Fruit fly (Drosophila melanogaster) whole organism: Measurements from ENCODE around the gene mino.
A peak's percentile ranks its signal among the peaks of the same experiment; 100 is the strongest.

ENCODE experiments used
- CG8478 ChIP-seq: fragments of >200 bp; optimal IDR thresholded peaks from 2 replicates; lab custom pipeline; 2018; ENCODE audit warnings: inconsistent platforms
- Dll ChIP-seq: fragments of >200 bp; optimal IDR thresholded peaks from 2 replicates; lab custom pipeline; 2017
- EcR ChIP-seq, 2 experiments: fragments of >200 bp; optimal IDR thresholded peaks; 2 replicates each; lab custom pipeline; 2017; ENCODE audit warnings: missing biosample characterization in 2 of 2, missing genetic modification characterization in 2 of 2, missing genetic modification reagents in 2 of 2
- pan ChIP-seq: fragments of >200 bp; optimal IDR thresholded peaks from 2 replicates; lab custom pipeline; 2017
- psq ChIP-seq: fragments of >200 bp; optimal IDR thresholded peaks from 2 replicates; lab custom pipeline; 2017
- usp ChIP-seq: fragments of >200 bp; optimal IDR thresholded peaks from 2 replicates; lab custom pipeline; 2017; ENCODE audit warnings: missing biosample characterization, missing genetic modification characterization, mixed read lengths

mino gene

DNA sequence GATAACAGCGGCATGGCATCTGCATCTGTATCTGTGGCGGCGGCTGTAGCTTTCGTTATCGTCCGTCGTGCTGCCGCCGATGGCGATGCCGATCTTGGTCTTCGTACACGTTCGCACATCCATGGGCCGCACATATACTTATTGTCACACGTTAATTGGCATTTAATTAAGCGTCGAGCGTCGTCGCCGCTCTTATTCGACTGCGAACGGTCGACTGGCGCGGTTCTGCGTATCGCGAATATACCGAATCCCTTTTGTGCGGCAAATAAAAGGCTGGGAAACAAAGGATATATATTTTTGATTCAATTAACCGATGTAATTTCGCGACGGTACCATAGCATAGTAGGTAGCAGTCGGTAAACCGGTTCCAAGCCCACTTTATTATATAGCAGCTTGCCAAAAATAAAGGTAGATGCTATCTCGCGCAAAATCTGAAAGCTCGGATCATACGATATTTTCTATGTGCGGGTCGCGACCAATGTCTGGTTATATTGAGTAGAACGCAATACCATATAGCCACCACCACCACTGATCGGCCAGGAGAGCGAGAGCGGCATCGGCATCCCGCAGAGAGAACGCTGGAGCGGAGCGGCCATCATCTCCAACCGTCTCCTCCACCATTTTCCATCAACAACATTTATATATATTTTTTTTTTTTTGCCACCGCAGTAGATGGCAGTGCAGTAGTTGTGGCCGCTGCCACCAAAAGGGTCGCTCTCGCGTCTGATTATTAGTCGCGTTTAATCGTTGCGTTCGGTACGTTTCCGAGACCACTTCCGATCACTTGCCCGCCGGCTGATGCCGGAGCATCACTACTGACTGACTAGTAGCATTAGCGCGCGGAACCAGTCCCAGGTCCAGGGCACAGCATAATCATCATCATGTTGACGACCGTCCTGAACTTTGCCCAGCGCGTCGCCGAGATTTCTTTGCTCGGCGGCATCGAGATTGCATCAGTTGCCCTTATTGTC, at the start of gene mino:
mino (plus strand) TSS at position 192 of the 971 bp plus-strand sequence.
- no peak for TF ChIP-seq CG8478 (lab: Kevin White, UChicago)
- TF ChIP-seq Dll (lab: Kevin White, UChicago), result peak; percentile 28
- TF ChIP-seq EcR (GFP tag; optimal IDR thresholded peaks at IDR 0.05; lab: Kevin White, UChicago), result no peak
- no peak for TF ChIP-seq usp (GFP tag; lab: Kevin White, UChicago)
- no peak for TF ChIP-seq psq (lab: Kevin White, UChicago)
- TF ChIP-seq pan (lab: Kevin White, UChicago), result no peak

DNA sequence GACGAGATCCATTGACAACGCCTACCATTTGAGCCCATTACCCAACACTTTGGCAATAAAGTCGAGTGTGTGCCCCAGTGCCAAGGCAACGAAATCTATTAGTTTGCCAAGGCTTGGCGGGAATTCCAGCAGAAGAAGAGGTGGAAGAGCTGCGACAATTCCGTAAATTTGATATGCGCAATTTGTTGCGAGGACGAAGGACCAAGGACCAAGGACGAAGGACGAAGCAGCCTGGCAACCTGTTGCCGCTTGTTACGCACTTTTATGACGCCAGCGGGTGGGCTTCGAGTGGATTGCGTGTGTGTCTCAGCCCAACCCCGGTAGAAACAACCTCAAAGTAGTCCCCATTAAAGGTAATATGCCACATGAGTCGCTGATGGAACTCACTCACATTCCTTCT, 36.9 kb upstream of the mino start:
- TF ChIP-seq usp (GFP tag; lab: Kevin White, UChicago), result no peak
- no peak for TF ChIP-seq EcR (GFP tag; optimal IDR thresholded peaks at IDR 0.05; lab: Kevin White, UChicago)
- TF ChIP-seq Dll (lab: Kevin White, UChicago), result no peak

DNA sequence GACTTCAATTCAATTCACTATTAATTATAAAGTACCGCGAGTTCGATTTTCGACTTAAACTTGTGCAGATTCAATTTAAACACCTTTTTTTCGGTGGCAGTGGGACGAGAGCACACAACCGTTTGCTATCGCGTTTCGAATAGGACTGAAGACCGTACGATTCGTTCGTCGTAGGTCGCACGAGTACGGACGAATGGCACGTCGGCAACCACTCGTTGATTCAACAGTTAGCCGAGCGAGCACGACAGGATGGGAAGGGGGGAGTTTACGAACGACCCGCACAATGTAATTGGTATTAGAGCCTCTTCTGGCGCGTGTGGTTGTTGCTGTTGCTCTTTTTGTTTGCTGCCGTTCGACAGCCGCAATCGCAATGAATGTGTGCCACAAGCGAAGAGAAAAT, 19.3 kb upstream of the mino start, which contains the start of gene CG34353:
CG34353 (minus strand) TSS at position 149 of the 400 bp plus-strand sequence.
- TF ChIP-seq psq (lab: Kevin White, UChicago) (no peak), usp (GFP tag; lab: Kevin White, UChicago) (no peak), CG8478 (lab: Kevin White, UChicago) (no peak), EcR (GFP tag; optimal IDR thresholded peaks at IDR 0.05; lab: Kevin White, UChicago) (no peak), Dll (lab: Kevin White, UChicago) (no peak), pan (lab: Kevin White, UChicago) (no peak)

DNA sequence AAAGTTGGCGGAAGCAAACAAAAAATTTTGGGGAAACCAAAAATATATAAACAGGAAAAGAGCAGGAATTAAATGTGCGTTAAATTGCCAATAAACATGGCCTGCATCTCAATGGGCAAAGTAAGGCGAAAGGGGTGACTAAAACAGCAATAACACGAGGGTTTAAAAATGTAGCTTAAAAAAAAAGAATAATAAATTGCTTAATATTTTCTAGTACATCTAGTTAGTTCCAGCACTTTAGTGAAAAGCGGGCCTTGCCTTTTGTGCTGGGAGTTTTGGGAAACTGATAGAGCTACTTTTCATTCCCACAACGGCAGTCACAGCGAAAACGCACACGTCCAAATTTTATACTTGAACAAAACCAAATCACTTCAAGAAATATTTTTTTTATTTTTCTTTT, 12.8 kb upstream of the mino start, which contains the start of gene mil:
mil (plus strand) TSS at position 301 of the 400 bp plus-strand sequence.
- TF ChIP-seq psq (lab: Kevin White, UChicago) (no peak), EcR (GFP tag; optimal IDR thresholded peaks at IDR 0.05; lab: Kevin White, UChicago) (no peak), usp (GFP tag; lab: Kevin White, UChicago) (no peak), CG8478 (lab: Kevin White, UChicago) (no peak), Dll (lab: Kevin White, UChicago) (no peak), pan (lab: Kevin White, UChicago) (no peak)

DNA sequence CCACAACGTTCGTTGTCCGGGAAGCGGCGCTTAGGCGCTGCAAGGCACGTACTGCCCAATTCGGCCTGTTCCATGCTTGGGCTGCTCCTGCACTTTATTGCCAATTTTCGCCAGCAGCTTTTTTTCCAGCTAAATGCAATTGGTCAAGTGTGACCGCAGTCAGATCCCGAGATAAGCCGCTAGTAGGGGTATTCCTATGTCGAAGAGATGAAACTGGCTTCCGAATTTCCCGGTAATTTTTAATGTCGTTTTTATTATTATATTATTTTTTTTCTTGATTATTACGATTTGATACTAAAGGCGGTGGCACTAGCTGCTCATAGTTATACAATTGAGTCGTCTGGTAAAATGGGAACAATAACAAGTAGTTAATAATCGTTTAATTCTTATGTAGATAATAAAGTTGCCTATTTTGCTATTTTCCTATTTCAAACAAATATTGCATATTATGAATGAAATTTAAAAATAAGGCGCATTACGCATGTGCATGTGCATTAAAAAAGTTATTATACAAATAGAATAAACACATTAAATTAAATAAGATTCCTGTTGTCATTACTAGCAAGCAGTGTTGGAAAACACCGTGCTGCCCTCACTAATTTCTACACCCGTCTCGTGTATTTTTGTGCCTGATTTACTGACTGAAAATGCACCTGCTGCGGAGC, 8.5 kb upstream of the mino start, which contains the start of the genes CG5003 and mRpS22:
CG5003 (minus strand) TSS at position 162 of the 665 bp plus-strand sequence.
mRpS22 (plus strand) TSS at position 554 of the 665 bp plus-strand sequence.
- no peak for TF ChIP-seq CG8478 (lab: Kevin White, UChicago)
- TF ChIP-seq psq (lab: Kevin White, UChicago), result no peak
- no peak for TF ChIP-seq usp (GFP tag; lab: Kevin White, UChicago)
- no peak for TF ChIP-seq EcR (GFP tag; optimal IDR thresholded peaks at IDR 0.05; lab: Kevin White, UChicago)
- TF ChIP-seq Dll (lab: Kevin White, UChicago), result no peak
- no peak for TF ChIP-seq pan (lab: Kevin White, UChicago)

DNA sequence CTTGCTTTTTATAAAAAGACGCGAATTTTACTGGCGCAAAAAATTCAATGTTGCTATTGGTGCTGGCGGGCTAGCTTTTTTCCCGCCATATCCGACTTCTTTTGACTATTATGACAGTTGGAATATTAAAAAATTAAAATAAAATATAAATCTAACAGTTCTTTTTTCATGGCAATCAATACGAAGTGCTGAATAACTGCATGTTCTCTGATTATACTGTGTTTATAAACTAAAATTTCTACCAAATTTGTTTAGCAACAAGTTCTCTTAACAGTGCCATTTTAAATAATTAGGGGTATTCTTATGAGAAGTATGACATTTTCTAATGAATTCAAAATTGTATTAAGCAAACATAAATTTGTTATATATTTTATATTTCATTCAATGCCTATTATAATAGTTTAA, 5.6 kb upstream of the mino start, which contains the start of gene Boh1:
Boh1 (minus strand) TSS at position 76 of the 405 bp plus-strand sequence.
- no peak for TF ChIP-seq Dll (lab: Kevin White, UChicago)
- no peak for TF ChIP-seq usp (GFP tag; lab: Kevin White, UChicago)
- TF ChIP-seq psq (lab: Kevin White, UChicago), result no peak
- TF ChIP-seq CG8478 (lab: Kevin White, UChicago), result no peak
- no peak for TF ChIP-seq pan (lab: Kevin White, UChicago)
- TF ChIP-seq EcR (GFP tag; optimal IDR thresholded peaks at IDR 0.05; lab: Kevin White, UChicago), result no peak

DNA sequence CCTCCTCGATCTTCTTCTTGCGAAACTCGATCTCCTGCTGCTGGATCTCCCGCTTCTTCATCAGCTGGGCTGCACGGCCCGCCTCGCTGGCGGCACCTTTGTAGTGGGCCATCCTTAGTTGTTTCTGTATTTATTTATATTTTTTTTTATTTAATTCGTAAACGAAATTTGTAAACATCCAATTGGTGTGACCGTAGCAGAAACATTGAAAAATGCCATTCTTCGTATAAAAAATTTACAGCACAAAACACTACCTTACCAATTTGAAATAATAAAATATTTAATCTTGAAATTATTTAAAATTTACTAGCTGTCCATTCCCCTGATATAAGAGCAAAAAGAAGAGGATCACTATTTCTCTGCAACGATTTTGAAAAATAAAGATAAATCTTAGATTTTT, 4.1 kb upstream of the mino start, which contains the start of gene CG12259:
CG12259 (minus strand) TSS at position 207 of the 400 bp plus-strand sequence.
- TF ChIP-seq CG8478 (lab: Kevin White, UChicago) (no peak), usp (GFP tag; lab: Kevin White, UChicago) (no peak), pan (lab: Kevin White, UChicago) (no peak), EcR (GFP tag; optimal IDR thresholded peaks at IDR 0.05; lab: Kevin White, UChicago) (no peak), psq (lab: Kevin White, UChicago) (no peak), Dll (lab: Kevin White, UChicago) (no peak)

DNA sequence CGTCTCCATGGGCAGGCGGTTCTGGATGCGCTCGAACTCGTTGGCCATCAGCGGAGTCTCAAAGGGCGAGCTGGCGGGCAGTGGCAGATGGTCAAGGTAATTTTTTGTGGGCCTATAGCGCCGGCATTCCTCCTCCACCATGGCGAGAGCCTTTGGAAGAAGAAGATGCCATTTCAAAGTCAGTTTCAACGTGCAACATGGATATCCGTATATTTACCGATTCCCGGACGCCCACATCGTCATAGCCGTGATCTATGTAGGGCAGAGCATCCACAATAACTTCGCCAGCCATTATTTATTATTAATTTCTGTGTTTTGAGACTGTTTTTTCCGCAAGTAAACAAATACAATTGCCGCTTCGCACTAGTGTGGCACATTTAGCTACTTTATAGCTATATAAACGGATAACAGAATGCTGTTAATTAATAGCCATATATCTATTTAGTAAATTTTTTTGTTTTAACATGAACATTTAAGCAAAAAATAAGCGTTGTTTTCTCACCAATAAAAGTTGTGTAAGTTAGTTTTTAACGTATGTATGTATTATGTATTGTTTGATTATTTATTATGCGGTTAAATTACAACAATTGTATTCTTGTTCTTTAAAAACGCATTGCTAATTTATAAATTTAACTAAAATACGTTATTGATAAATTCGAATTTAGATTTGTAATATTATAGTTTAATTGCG, 2.9 kb upstream of the mino start, which contains the start of gene BCAS2:
BCAS2 (minus strand) TSS at position 375 of the 691 bp plus-strand sequence.
- TF ChIP-seq CG8478 (lab: Kevin White, UChicago) (no peak), psq (lab: Kevin White, UChicago) (no peak), pan (lab: Kevin White, UChicago) (no peak), EcR (GFP tag; optimal IDR thresholded peaks at IDR 0.05; lab: Kevin White, UChicago) (no peak)

DNA sequence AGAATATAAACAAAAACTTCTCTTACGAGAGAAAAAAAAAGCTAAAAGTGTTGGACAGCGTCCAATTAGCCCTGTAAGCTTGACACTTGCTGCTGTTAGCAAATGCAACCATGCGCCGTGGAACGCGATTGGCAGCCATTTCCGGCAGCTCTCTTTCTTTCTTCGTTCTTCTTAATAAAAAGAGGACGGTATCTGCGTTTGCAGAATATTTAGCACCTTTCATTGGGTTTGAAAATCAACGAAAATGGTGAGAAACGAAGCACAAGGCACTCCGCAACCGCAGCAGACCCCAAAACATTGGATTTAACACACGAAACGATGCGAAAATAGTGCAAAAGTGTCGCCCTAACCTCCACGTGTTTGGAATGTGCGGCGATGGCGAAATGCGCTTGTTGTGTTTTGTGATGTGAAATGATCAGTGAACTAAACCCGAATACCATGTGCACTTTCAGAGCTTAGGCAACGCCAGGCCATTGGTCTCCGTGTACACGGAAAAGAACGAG, 2.3 kb upstream of the mino start, which contains the start of gene RpL4:
RpL4 (plus strand) TSS at position 149 of the 503 bp plus-strand sequence.
- TF ChIP-seq psq (lab: Kevin White, UChicago), result no peak
- no peak for TF ChIP-seq pan (lab: Kevin White, UChicago)

DNA sequence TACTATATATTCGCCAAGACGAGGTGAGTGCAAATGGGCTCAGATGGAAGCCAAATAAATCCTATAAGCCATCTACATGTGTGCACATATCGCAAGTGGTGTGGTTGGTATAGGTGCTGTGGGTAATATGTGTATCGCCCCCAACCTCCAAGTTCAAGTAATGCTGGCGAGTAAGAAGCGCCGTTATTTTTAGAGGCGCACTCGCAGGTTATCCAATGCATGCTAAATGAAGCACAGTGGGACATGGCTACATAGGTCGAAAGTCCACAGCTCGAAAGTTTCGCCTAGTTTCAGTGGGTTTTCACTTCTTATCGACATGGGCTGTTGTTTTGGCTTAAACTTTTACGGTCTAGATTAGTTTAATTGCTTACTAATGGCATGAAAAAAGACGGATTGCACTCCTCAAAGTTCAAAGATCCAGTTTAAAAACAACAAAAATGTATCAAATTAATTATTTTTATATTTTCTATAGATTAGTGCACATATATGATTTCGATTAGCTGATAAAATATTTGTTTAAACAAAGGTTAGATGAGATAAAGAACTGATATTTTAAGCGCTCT, 1.1 kb downstream of the mino start:
- no peak for TF ChIP-seq pan (lab: Kevin White, UChicago)
